Fruit fly (Drosophila melanogaster) whole organism, wandering third instar larva: ENCODE measurements around the gene opm.

ENCODE experiments used
- Abd-B ChIP-seq: fragments of >200 bp; optimal IDR thresholded peaks from 2 replicates; lab custom pipeline; 2017; ENCODE audit warnings: missing biosample characterization, missing genetic modification characterization
- CG32264 ChIP-seq: fragments of 200-800 bp; sonication (Bioruptor generic); optimal IDR thresholded peaks from 2 replicates; lab custom pipeline; 2016; ENCODE audit warnings: missing biosample characterization, missing genetic modification characterization
- CG9705 ChIP-seq: fragments of 200-800 bp; sonication (Bioruptor generic); optimal IDR thresholded peaks from 2 replicates; lab custom pipeline; 2018; ENCODE audit warnings: missing biosample characterization, mild to moderate bottlenecking, missing genetic modification characterization
- CrebA ChIP-seq: fragments of 200-800 bp; sonication (Bioruptor generic); optimal IDR thresholded peaks from 2 replicates; lab custom pipeline; 2016; ENCODE audit warnings: missing biosample characterization, mild to moderate bottlenecking, missing genetic modification characterization, borderline replicate concordance
- Dfd ChIP-seq: fragments of >200 bp; optimal IDR thresholded peaks from 2 replicates; lab custom pipeline; 2017; ENCODE audit warnings: missing biosample characterization, missing genetic modification characterization
- Dif ChIP-seq: fragments of 200-275, 200-300 bp; sonication (Bioruptor generic); optimal IDR thresholded peaks from 2 replicates; lab custom pipeline; 2018; ENCODE audit warnings: missing biosample characterization, missing genetic modification characterization; ENCODE audit not compliant: partially characterized antibody
- GATAd ChIP-seq: sonication (Bioruptor generic); optimal IDR thresholded peaks from 2 replicates; lab custom pipeline; 2016; ENCODE audit warnings: missing biosample characterization, missing genetic modification characterization
- HLH106 ChIP-seq: fragments of 200-800 bp; optimal IDR thresholded peaks from 3 replicates; lab custom pipeline; 2019; ENCODE audit warnings: missing biosample characterization, mild to moderate bottlenecking, missing genetic modification characterization, moderate library complexity
- Hnf4 ChIP-seq: fragments of 200-800 bp; sonication (Bioruptor generic); optimal IDR thresholded peaks from 2 replicates; lab custom pipeline; 2016; ENCODE audit warnings: missing biosample characterization, mild to moderate bottlenecking, missing genetic modification characterization
- Hr78 ChIP-seq: fragments of >200 bp; optimal IDR thresholded peaks from 2 replicates; lab custom pipeline; 2017; ENCODE audit warnings: missing biosample characterization, missing genetic modification characterization
- Hr83 ChIP-seq: fragments of 200-300 bp; sonication (Bioruptor generic); optimal IDR thresholded peaks from 2 replicates; lab custom pipeline; 2016; ENCODE audit warnings: missing biosample characterization, mild to moderate bottlenecking, missing genetic modification characterization, moderate library complexity; ENCODE audit not compliant: poor library complexity, severe bottlenecking
- Jra ChIP-seq: sonication (Bioruptor generic); optimal IDR thresholded peaks from 2 replicates; lab custom pipeline; 2016; ENCODE audit warnings: missing biosample characterization, missing genetic modification characterization
- Mio ChIP-seq: sonication (Bioruptor generic); optimal IDR thresholded peaks from 2 replicates; lab custom pipeline; 2016; ENCODE audit warnings: missing biosample characterization, missing genetic modification characterization
- Myc ChIP-seq: fragments of >200 bp; optimal IDR thresholded peaks from 2 replicates; lab custom pipeline; 2017
- N ChIP-seq: fragments of >200 bp; optimal IDR thresholded peaks from 2 replicates; lab custom pipeline; 2018; ENCODE audit warnings: missing biosample characterization, missing external identifiers, missing genetic modification characterization
- OdsH ChIP-seq: fragments of 200-800 bp; sonication (Bioruptor generic); optimal IDR thresholded peaks from 2 replicates; lab custom pipeline; 2016; ENCODE audit warnings: missing biosample characterization, mild to moderate bottlenecking, missing genetic modification characterization
- Rel ChIP-seq, 2 experiments: fragments of 200-800 bp; sonication (Bioruptor generic) in 1 of 2; optimal IDR thresholded peaks; 2 replicates in 1 of 2; 3 replicates in 1 of 2; lab custom pipeline; 2016 to 2019; ENCODE audit warnings: mild to moderate bottlenecking in 2 of 2, missing biosample characterization in 2 of 2, missing genetic modification characterization in 2 of 2, moderate library complexity in 1 of 2
- Sp1 ChIP-seq: fragments of 200-800 bp; sonication (Bioruptor generic); optimal IDR thresholded peaks from 3 replicates; lab custom pipeline; 2019; ENCODE audit warnings: missing biosample characterization, mild to moderate bottlenecking, missing genetic modification characterization, moderate library complexity
- Vsx2 ChIP-seq: fragments of 200-300, 225-300 bp; sonication (Bioruptor generic); optimal IDR thresholded peaks from 2 replicates; lab custom pipeline; 2018; ENCODE audit warnings: missing biosample characterization, missing genetic modification characterization; ENCODE audit not compliant: partially characterized antibody
- br ChIP-seq: fragments of 200-800 bp; sonication (Bioruptor generic); optimal IDR thresholded peaks from 2 replicates; lab custom pipeline; 2016; ENCODE audit warnings: missing biosample characterization, missing genetic modification characterization
- brk ChIP-seq: fragments of 200-800 bp; sonication (Bioruptor generic); optimal IDR thresholded peaks from 2 replicates; lab custom pipeline; 2016; ENCODE audit warnings: missing biosample characterization, mild to moderate bottlenecking, missing genetic modification characterization
- dl ChIP-seq, 2 experiments: fragments of 175-275, 200-275 bp in 1 of 2; fragments of 200-275 bp in 1 of 2; sonication (Bioruptor generic); optimal IDR thresholded peaks; lab custom pipeline; 2018; ENCODE audit warnings: mild to moderate bottlenecking in 2 of 2, missing biosample characterization in 2 of 2, missing genetic modification characterization in 2 of 2, moderate library complexity in 2 of 2; ENCODE audit not compliant: partially characterized antibody in 2 of 2, insufficient read depth in 1 of 2
- dmrt93B ChIP-seq: fragments of 200-800 bp; sonication (Bioruptor generic); optimal IDR thresholded peaks from 2 replicates; lab custom pipeline; 2018; ENCODE audit warnings: missing biosample characterization, mild to moderate bottlenecking, missing genetic modification characterization
- dsf ChIP-seq: sonication (Bioruptor generic); optimal IDR thresholded peaks from 2 replicates; lab custom pipeline; 2016; ENCODE audit warnings: missing biosample characterization, missing genetic modification characterization, borderline replicate concordance
- ey ChIP-seq: fragments of 200-800 bp; sonication (Bioruptor generic); optimal IDR thresholded peaks from 2 replicates; lab custom pipeline; 2016; ENCODE audit warnings: missing biosample characterization, missing genetic modification characterization
- foxo ChIP-seq, 2 experiments: fragments of 200-800 bp; sonication (Bioruptor generic); optimal IDR thresholded peaks; 2 replicates in 1 of 2; 3 replicates in 1 of 2; lab custom pipeline; 2016 to 2017; ENCODE audit warnings: missing biosample characterization in 2 of 2, missing genetic modification characterization in 2 of 2
- fru ChIP-seq: fragments of 200-800 bp; sonication (Bioruptor generic); optimal IDR thresholded peaks from 3 replicates; lab custom pipeline; 2016; ENCODE audit warnings: missing biosample characterization, mild to moderate bottlenecking, missing genetic modification characterization
- h ChIP-seq: fragments of 200-800 bp; sonication (Bioruptor generic); optimal IDR thresholded peaks from 3 replicates; lab custom pipeline; 2016; ENCODE audit warnings: missing biosample characterization, mild to moderate bottlenecking, missing genetic modification characterization
- jim ChIP-seq: fragments of 175-275, 200-325 bp; sonication (Bioruptor generic); optimal IDR thresholded peaks from 2 replicates; lab custom pipeline; 2016; ENCODE audit warnings: missing biosample characterization, mild to moderate bottlenecking, missing genetic modification characterization
- lola ChIP-seq: fragments of >200 bp; optimal IDR thresholded peaks from 2 replicates; lab custom pipeline; 2017; ENCODE audit warnings: missing biosample characterization, missing genetic modification characterization
- pan ChIP-seq: fragments of >200 bp; optimal IDR thresholded peaks from 2 replicates; lab custom pipeline; 2017
- psq ChIP-seq: fragments of 200-800 bp; sonication (Bioruptor generic); optimal IDR thresholded peaks from 3 replicates; lab custom pipeline; 2017; ENCODE audit warnings: missing biosample characterization, mild to moderate bottlenecking, missing genetic modification characterization, moderate library complexity
- rgr ChIP-seq: fragments of 200-800 bp; sonication (Bioruptor generic); optimal IDR thresholded peaks from 3 replicates; lab custom pipeline; 2016; ENCODE audit warnings: missing biosample characterization, mild to moderate bottlenecking, missing genetic modification characterization
- sage ChIP-seq: fragments of 200-800 bp; sonication (Bioruptor generic); optimal IDR thresholded peaks from 2 replicates; lab custom pipeline; 2016; ENCODE audit warnings: missing biosample characterization, mild to moderate bottlenecking, missing genetic modification characterization
- sv ChIP-seq: fragments of 200-800 bp; sonication (Bioruptor generic); optimal IDR thresholded peaks from 3 replicates; lab custom pipeline; 2016; ENCODE audit warnings: missing biosample characterization, missing genetic modification characterization
- tai ChIP-seq: sonication (Bioruptor generic); optimal IDR thresholded peaks from 2 replicates; lab custom pipeline; 2016; ENCODE audit warnings: missing biosample characterization, missing genetic modification characterization
- usp ChIP-seq: fragments of >200 bp; optimal IDR thresholded peaks from 2 replicates; lab custom pipeline; 2017; ENCODE audit warnings: missing biosample characterization, missing genetic modification characterization
- woc ChIP-seq: sonication (Bioruptor generic); optimal IDR thresholded peaks from 2 replicates; lab custom pipeline; 2016; ENCODE audit warnings: missing biosample characterization, mild to moderate bottlenecking, missing genetic modification characterization

opm gene

DNA sequence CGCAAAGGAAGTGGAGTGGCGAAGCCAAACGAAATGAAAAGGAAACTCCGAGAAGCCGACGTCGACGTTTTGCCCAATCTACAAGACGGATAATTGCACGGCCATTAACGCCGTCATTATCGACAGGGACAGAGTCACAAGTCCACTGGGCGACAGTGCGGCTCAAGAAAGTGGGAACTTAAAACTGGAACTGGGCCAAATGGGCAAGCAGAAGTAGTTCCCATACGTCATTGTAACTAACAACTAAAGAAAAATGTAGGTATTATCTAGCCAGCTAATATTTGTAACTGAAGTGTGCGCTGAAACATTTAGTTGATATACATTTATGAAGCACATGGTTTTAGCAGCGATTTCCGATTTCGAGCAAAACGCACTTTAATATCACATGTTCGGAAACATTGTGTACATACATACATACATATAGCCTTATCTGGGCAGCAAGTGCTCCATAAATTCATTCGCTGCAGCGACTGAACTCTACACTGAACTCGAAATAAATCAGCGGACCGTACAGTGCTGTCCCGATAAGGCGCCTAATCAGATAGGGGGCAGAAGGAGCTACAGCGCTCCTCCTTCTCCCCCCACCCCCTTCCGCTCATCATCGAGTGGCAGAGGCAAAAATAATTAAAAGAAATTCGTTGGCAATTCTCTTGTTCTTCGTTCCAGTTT lies 4.7 kb upstream of the opm start:
- TF ChIP-seq fru (GFP tag; lab: Kevin White, UChicago) (peak; percentile 25), dmrt93B (no peak), N (no peak), HLH106 (tag; lab: Kevin White, UChicago) (no peak), rgr (GFP tag; lab: Kevin White, UChicago) (peak; percentile 13), Hnf4 (GFP tag; lab: Kevin White, UChicago) (peak; percentile 71), sv (GFP tag; lab: Kevin White, UChicago) (no peak), usp (no peak), lola (no peak), Sp1 (GFP tag; lab: Kevin White, UChicago) (peak; percentile 38), dsf (GFP tag; lab: Kevin White, UChicago) (no peak), CG32264 (GFP tag; lab: Kevin White, UChicago) (no peak), sage (GFP tag; lab: Kevin White, UChicago) (no peak), foxo (GFP tag; optimal IDR thresholded peaks at IDR 0.05; lab: Kevin White, UChicago) (peak in 1 of 2 experiments; percentile 41), brk (GFP tag; lab: Kevin White, UChicago) (peak; percentile 62), GATAd (no peak), Mio (GFP tag; lab: Kevin White, UChicago) (no peak), CrebA (GFP tag; lab: Kevin White, UChicago) (peak; percentile 6), Hr78 (no peak), tai (no peak), pan (lab: Kevin White, UChicago) (no peak), jim (GFP tag; lab: Kevin White, UChicago) (no peak), ey (GFP tag; lab: Kevin White, UChicago) (peak; percentile 24), Vsx2 (GFP tag; lab: Kevin White, UChicago) (no peak), Rel (GFP tag; optimal IDR thresholded peaks at IDR 0.05; lab: Kevin White, UChicago) (peak; percentile 22), Rel (tag; optimal IDR thresholded peaks at IDR 0.05; lab: Kevin White, UChicago) (peak; percentile 38), Hr83 (GFP tag; lab: Kevin White, UChicago) (peak; percentile 76), psq (GFP tag; lab: Kevin White, UChicago) (peak; percentile 29), OdsH (GFP tag; lab: Kevin White, UChicago) (no peak), Dfd (GFP tag; lab: Kevin White, UChicago) (no peak), Dif (GFP tag; lab: Kevin White, UChicago) (no peak), Jra (no peak), h (GFP tag; lab: Kevin White, UChicago) (peak; percentile 58), br (GFP tag; lab: Kevin White, UChicago) (no peak), woc (no peak), Abd-B (GFP tag; lab: Kevin White, UChicago) (no peak), CG9705 (GFP tag; lab: Kevin White, UChicago) (no peak), dl (GFP tag; optimal IDR thresholded peaks at IDR 0.05; lab: Kevin White, UChicago; ENCODE audit: insufficient read depth in 1 of 2, partially characterized antibody in 2 of 2) (peak in 1 of 2 experiments; percentile 7), Myc (no peak)

DNA sequence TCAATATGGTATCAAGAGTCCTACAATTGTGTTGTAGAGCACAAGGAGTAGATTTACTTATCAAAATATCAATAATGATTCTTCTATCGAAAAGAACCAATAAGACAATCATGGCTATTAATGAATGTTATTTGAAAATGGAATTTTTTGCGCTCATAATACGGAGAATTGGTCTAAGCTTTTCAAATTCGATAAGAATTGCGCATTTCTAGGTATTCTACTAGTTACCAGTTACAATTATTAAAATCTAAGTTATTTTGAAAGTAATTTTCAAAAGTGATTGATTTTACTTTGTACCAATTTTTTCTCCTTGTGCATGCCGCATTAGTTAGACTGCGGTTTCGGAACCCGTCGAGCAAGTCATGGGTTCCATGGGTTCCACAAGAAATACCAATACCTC lies 3.9 kb upstream of the opm start:
- no peak for TF ChIP-seq Hr78
- no peak for TF ChIP-seq N
- peak; percentile 58 for TF ChIP-seq woc
- TF ChIP-seq brk (GFP tag; lab: Kevin White, UChicago) = peak; percentile 45
- TF ChIP-seq Sp1 (GFP tag; lab: Kevin White, UChicago) = no peak
- TF ChIP-seq pan (lab: Kevin White, UChicago) = no peak
- TF ChIP-seq fru (GFP tag; lab: Kevin White, UChicago) = peak; percentile 39
